Worm (Caenorhabditis elegans) whole organism, late embryonic: Measurements from ENCODE around the gene clec-140.

ENCODE experiments used
- C38D4.7 ChIP-seq: fragments of 200-800 bp; sonication (Bioruptor generic); optimal IDR thresholded peaks from 2 replicates; lab custom pipeline; 2018; ENCODE audit warnings: mild to moderate bottlenecking, missing genetic modification characterization, moderate library complexity, missing compliant biosample characterization
- F13H6.1 ChIP-seq: sonication (generic microtip); optimal IDR thresholded peaks from 2 replicates; lab custom pipeline; 2016; ENCODE audit warnings: missing genetic modification characterization, missing compliant biosample characterization
- K09A11.1 ChIP-seq: sonication (generic microtip); optimal IDR thresholded peaks from 2 replicates; lab custom pipeline; 2017; ENCODE audit warnings: antibody characterized with exemption, mild to moderate bottlenecking, missing genetic modification characterization, missing compliant biosample characterization; ENCODE audit not compliant: insufficient read depth
- T23F11.4 ChIP-seq: fragments of 200-800 bp; sonication (Bioruptor generic); optimal IDR thresholded peaks from 2 replicates; lab custom pipeline; 2018; ENCODE audit warnings: mild to moderate bottlenecking, missing genetic modification characterization, missing compliant biosample characterization
- ama-1 ChIP-seq: fragments of 150-350 bp; optimal IDR thresholded peaks from 2 replicates; lab custom pipeline; 2014
- ceh-14 ChIP-seq: sonication (generic microtip); optimal IDR thresholded peaks from 2 replicates; lab custom pipeline; 2016; ENCODE audit warnings: missing genotype, missing genetic modification characterization, missing compliant biosample characterization
- ceh-22 ChIP-seq: sonication (generic microtip); optimal IDR thresholded peaks from 2 replicates; lab custom pipeline; 2017; ENCODE audit warnings: missing biosample characterization, missing genetic modification characterization
- ceh-30 ChIP-seq: fragments of 150-350 bp; optimal IDR thresholded peaks from 2 replicates; lab custom pipeline; 2014; ENCODE audit warnings: missing biosample characterization, missing genetic modification characterization
- ceh-31 ChIP-seq: sonication (generic microtip); optimal IDR thresholded peaks from 2 replicates; lab custom pipeline; 2016; ENCODE audit warnings: missing genetic modification characterization, missing compliant biosample characterization
- ceh-45 ChIP-seq: fragments of 200-800 bp; sonication (Bioruptor generic); IDR thresholded peaks from 2 replicates; pipeline ENCODE4 v1.3.6; 2022; ENCODE audit warnings: missing genetic modification reagents, missing genetic modification characterization, missing compliant biosample characterization
- ceh-48 ChIP-seq: sonication (generic microtip); optimal IDR thresholded peaks from 2 replicates; lab custom pipeline; 2016; ENCODE audit warnings: missing genetic modification characterization, inconsistent platforms, missing compliant biosample characterization
- ceh-6 ChIP-seq: fragments of 200-800 bp; sonication (Bioruptor generic); optimal IDR thresholded peaks from 2 replicates; lab custom pipeline; 2018; ENCODE audit warnings: mild to moderate bottlenecking, missing genetic modification characterization, missing compliant biosample characterization
- ceh-9 ChIP-seq: sonication (generic microtip); optimal IDR thresholded peaks from 2 replicates; lab custom pipeline; 2016; ENCODE audit warnings: mild to moderate bottlenecking, missing genetic modification characterization, inconsistent platforms, missing compliant biosample characterization
- che-1 ChIP-seq: sonication (generic microtip); optimal IDR thresholded peaks from 2 replicates; lab custom pipeline; 2016; ENCODE audit warnings: mild to moderate bottlenecking, missing genetic modification characterization, missing compliant biosample characterization
- dmd-4 ChIP-seq: sonication (generic microtip); optimal IDR thresholded peaks from 2 replicates; lab custom pipeline; 2016; ENCODE audit warnings: borderline replicate concordance, missing genetic modification characterization, missing compliant biosample characterization
- dve-1 ChIP-seq: sonication (generic microtip); optimal IDR thresholded peaks from 2 replicates; lab custom pipeline; 2017; ENCODE audit warnings: antibody characterized with exemption, mild to moderate bottlenecking, missing genetic modification characterization, missing compliant biosample characterization
- elt-2 ChIP-seq: sonication (generic microtip); optimal IDR thresholded peaks from 2 replicates; lab custom pipeline; 2016; ENCODE audit warnings: missing genetic modification reagents, missing genetic modification characterization, missing compliant biosample characterization
- elt-4 ChIP-seq: sonication (generic microtip); optimal IDR thresholded peaks from 2 replicates; lab custom pipeline; 2016; ENCODE audit warnings: missing genetic modification characterization, missing compliant biosample characterization
- ets-4 ChIP-seq: sonication (generic microtip); optimal IDR thresholded peaks from 2 replicates; lab custom pipeline; 2016; ENCODE audit warnings: missing genetic modification characterization, missing compliant biosample characterization
- fax-1 ChIP-seq: sonication (generic microtip); optimal IDR thresholded peaks from 2 replicates; lab custom pipeline; 2016; ENCODE audit warnings: missing genotype, missing genetic modification characterization, missing compliant biosample characterization
- fkh-10 ChIP-seq: fragments of 150-350 bp; optimal IDR thresholded peaks from 2 replicates; lab custom pipeline; 2014; ENCODE audit warnings: missing biosample characterization, missing genetic modification reagents, missing genetic modification characterization
- fkh-6 ChIP-seq: sonication (generic microtip); optimal IDR thresholded peaks from 2 replicates; lab custom pipeline; 2016; ENCODE audit warnings: missing genetic modification characterization, missing compliant biosample characterization
- gmeb-2 ChIP-seq: sonication (generic microtip); optimal IDR thresholded peaks from 2 replicates; lab custom pipeline; 2016; ENCODE audit warnings: missing genetic modification characterization, inconsistent platforms, missing compliant biosample characterization
- hlh-13 ChIP-seq: fragments of 200-800 bp; sonication (Bioruptor generic); optimal IDR thresholded peaks from 2 replicates; lab custom pipeline; 2018; ENCODE audit warnings: mild to moderate bottlenecking, missing genetic modification characterization, missing compliant biosample characterization
- hlh-8 ChIP-seq: sonication (generic microtip); optimal IDR thresholded peaks from 2 replicates; lab custom pipeline; 2016; ENCODE audit warnings: missing genotype, missing genetic modification characterization, missing compliant biosample characterization
- lim-6 ChIP-seq: sonication (generic microtip); optimal IDR thresholded peaks from 2 replicates; lab custom pipeline; 2016; ENCODE audit warnings: missing genetic modification characterization, missing compliant biosample characterization
- npax-4 ChIP-seq: sonication (generic microtip); optimal IDR thresholded peaks from 2 replicates; lab custom pipeline; 2016; ENCODE audit warnings: missing genetic modification characterization, missing compliant biosample characterization
- odd-2 ChIP-seq: sonication (generic microtip); optimal IDR thresholded peaks from 2 replicates; lab custom pipeline; 2017; ENCODE audit warnings: antibody characterized with exemption, mild to moderate bottlenecking, missing genetic modification characterization, missing compliant biosample characterization
- pag-3 ChIP-seq: sonication (generic microtip); optimal IDR thresholded peaks from 2 replicates; lab custom pipeline; 2016; ENCODE audit warnings: missing compliant biosample characterization, missing genetic modification characterization, borderline replicate concordance
- pat-9 ChIP-seq: fragments of 200-800 bp; sonication (Bioruptor generic); optimal IDR thresholded peaks from 2 replicates; lab custom pipeline; 2018; ENCODE audit warnings: mild to moderate bottlenecking, missing genetic modification characterization, moderate library complexity, missing compliant biosample characterization
- pax-1 ChIP-seq: fragments of 150-350 bp; optimal IDR thresholded peaks from 2 replicates; lab custom pipeline; 2014; ENCODE audit warnings: missing biosample characterization, missing genetic modification characterization
- pha-4 ChIP-seq: fragments of 150-350 bp; optimal IDR thresholded peaks from 2 replicates; lab custom pipeline; 2018; ENCODE audit warnings: missing biosample characterization, missing genetic modification reagents, missing genetic modification characterization
- rnt-1 ChIP-seq: sonication (generic microtip); optimal IDR thresholded peaks from 2 replicates; lab custom pipeline; 2016; ENCODE audit warnings: missing genetic modification characterization, missing compliant biosample characterization
- sox-4 ChIP-seq: sonication (generic microtip); optimal IDR thresholded peaks from 2 replicates; lab custom pipeline; 2017; ENCODE audit warnings: mild to moderate bottlenecking, missing genetic modification characterization, inconsistent platforms, missing compliant biosample characterization
- syd-9 ChIP-seq: sonication (generic microtip); optimal IDR thresholded peaks from 2 replicates; lab custom pipeline; 2016; ENCODE audit warnings: mild to moderate bottlenecking, missing genetic modification characterization, moderate library complexity, missing compliant biosample characterization
- ttx-3 ChIP-seq: sonication (generic microtip); optimal IDR thresholded peaks from 2 replicates; lab custom pipeline; 2016; ENCODE audit warnings: missing genetic modification reagents, missing genetic modification characterization, missing compliant biosample characterization
- zip-5 ChIP-seq: sonication (generic microtip); optimal IDR thresholded peaks from 2 replicates; lab custom pipeline; 2016; ENCODE audit warnings: missing genetic modification characterization, missing compliant biosample characterization

The clec-140 gene

DNA sequence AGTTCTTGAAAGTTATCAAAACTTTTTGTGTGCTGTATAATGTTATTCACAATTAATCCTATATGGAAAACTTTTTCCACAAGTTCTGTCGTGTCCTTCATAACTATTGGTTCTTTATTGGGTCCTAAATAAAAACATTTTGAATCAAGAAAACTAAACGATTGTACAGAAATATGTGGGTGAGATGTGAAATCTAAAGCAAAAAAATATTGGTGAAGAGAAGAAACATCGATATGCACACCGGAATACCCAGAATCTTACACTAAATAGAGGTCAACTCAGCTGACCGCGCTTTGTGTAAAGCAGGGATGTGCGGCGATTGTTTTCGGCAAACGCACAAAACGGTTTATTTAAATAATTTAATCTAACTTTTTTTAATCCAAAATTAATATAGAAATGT, 11.6 kb upstream of the clec-140 start, which contains the start of gene T05A7.13:
Gene T05A7.13 (minus strand): TSS at position 101 of the 400 bp plus-strand sequence.
- no peak for TF ChIP-seq rnt-1
- no peak for TF ChIP-seq zip-5
- no peak for TF ChIP-seq dmd-4 (tag; lab: Kevin White, UChicago)
- no peak for TF ChIP-seq T23F11.4 (GFP tag; lab: Kevin White, UChicago)
- TF ChIP-seq fkh-6 = no peak
- TF ChIP-seq ceh-6 (GFP tag; lab: Kevin White, UChicago) = no peak
- TF ChIP-seq lim-6 (tag; lab: Kevin White, UChicago) = no peak
- no peak for TF ChIP-seq pag-3 (tag; lab: Kevin White, UChicago)

DNA sequence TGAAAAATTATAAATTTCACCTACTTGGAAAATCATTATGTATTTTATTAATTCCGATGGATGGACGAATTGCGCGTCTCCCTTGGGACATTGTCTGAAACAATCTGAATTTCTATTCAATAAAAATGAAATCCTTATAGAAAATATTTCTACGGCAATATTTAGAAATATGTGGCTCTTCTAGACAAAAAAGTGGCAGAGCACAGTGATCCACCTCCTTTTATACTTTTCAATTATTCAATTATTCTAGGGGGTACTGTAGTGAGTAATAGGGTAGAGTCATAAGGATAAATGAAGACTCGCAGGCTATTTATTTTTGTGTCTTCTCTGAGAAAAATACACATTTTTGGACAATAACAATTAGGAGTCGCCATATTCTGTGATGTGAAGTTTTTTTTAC, 9.7 kb upstream of the clec-140 start, which contains the start of gene T05A7.12:
Gene T05A7.12 (minus strand): TSS at position 101 of the 400 bp plus-strand sequence.
- TF ChIP-seq K09A11.1 (tag; lab: Kevin White, UChicago) (no peak), pat-9 (tag; lab: Kevin White, UChicago) (no peak)

DNA sequence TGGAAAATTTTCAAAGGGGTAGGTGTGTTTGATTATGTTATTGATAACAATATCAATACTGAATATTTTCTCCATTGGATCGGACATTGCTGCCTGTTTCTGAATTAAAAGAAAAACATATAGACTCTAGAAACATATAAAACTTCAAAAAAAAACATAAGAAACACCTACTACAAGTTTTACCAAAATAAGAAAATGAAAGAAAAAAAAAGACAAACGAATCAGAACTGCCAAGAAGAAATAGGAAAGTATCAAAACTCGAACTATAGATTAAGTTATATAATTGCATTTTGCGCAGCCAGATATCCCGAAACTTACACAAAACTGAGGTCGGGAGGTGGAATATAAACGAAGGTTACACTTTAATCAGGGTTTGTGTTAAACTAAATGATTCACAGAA, 7.5 kb upstream of the clec-140 start, which contains the start of gene T05A7.11:
Gene T05A7.11 (minus strand): TSS at position 101 of the 400 bp plus-strand sequence.
- TF ChIP-seq C38D4.7 (GFP tag; lab: Kevin White, UChicago) = no peak

DNA sequence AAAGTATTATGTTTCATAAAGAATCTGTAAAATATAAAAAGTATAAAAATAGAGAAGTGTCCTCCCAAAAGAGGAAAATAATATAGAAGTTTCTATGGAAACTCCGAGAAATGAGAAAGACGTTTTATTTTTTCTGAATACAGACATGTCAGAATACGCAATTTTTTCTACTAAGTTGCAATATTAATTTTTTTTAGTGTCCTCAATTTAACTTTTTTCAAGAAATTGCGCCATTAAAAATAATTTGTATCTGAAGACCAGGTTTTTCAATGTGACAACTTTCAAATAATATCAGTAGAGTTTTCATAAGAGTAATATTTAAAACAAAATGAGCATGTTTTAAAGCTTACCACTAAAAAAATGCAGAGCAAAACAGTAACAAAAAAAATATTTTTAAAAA, 5.3 kb upstream of the clec-140 start, which contains the start of gene fut-5:
Gene fut-5 (minus strand): TSS at position 101 of the 400 bp plus-strand sequence.
- TF ChIP-seq ceh-31 (tag; lab: Kevin White, UChicago) (no peak), odd-2 (no peak), che-1 (no peak), pha-4 (tag; lab: Kevin White, UChicago) (no peak), hlh-8 (tag; lab: Kevin White, UChicago) (no peak), ama-1 (no peak), ceh-22 (tag; lab: Kevin White, UChicago) (no peak), elt-2 (no peak), dve-1 (tag; lab: Kevin White, UChicago) (no peak), elt-4 (no peak), ceh-14 (tag; lab: Kevin White, UChicago) (no peak), ceh-48 (tag; lab: Kevin White, UChicago) (no peak), ceh-6 (GFP tag; lab: Kevin White, UChicago) (no peak), T23F11.4 (GFP tag; lab: Kevin White, UChicago) (no peak), ceh-9 (tag; lab: Kevin White, UChicago) (no peak), ceh-30 (tag; lab: Kevin White, UChicago) (no peak), K09A11.1 (tag; lab: Kevin White, UChicago) (no peak), gmeb-2 (tag; lab: Kevin White, UChicago) (no peak)

DNA sequence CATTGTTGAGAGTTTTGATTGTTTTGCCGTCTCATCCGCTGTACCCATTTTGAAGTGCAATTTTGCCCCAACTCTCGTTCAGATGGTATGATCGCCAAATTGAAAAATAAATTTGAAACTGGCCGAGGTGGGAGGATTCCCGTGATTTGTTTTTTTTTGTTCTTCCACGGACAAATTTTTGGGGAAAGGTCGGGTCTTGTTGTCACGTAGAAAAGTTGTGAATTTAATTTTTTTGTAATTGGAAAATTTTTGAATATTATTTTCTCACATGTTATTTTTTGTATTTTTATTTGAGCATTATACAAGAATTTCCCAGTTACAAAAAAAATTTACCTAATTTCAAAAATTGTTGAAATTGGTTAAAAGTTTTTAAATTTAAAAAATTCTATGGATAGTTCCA, 1.2 kb upstream of the clec-140 start, which contains the start of gene T05A7.6:
Gene T05A7.6 (minus strand): TSS at position 101 of the 400 bp plus-strand sequence.
- no peak for TF ChIP-seq ceh-31 (tag; lab: Kevin White, UChicago)
- TF ChIP-seq pax-1 (tag; lab: Kevin White, UChicago) = no peak
- TF ChIP-seq che-1 = no peak
- no peak for TF ChIP-seq ceh-48 (tag; lab: Kevin White, UChicago)
- no peak for TF ChIP-seq zip-5
- no peak for TF ChIP-seq hlh-13 (GFP tag; lab: Kevin White, UChicago)
- no peak for TF ChIP-seq pag-3 (tag; lab: Kevin White, UChicago)
- TF ChIP-seq syd-9 (tag; lab: Kevin White, UChicago) = no peak
- no peak for TF ChIP-seq sox-4 (tag; lab: Kevin White, UChicago)
- TF ChIP-seq npax-4 (tag; lab: Kevin White, UChicago) = no peak

DNA sequence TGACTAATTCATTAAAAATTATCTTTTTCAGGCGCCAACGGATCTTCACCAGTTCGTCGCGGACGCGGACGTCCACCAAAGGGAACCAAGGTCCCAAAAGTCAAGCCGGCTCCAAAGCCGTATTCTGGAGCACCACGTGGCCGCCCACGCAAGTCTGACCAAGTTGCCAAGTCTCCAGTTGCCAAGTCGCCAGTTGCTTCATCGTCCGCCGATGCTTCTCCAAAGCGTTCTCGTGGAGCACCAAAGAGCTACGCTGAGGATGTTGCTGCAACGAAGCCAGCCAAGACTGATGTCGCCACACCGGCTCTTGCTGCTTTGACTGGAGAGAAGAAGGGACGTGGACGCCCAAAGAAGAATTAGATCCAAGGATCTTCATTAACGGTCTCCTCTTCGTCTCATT, 382 bp downstream of the clec-140 start:
- TF ChIP-seq F13H6.1 (tag; lab: Kevin White, UChicago) (no peak), K09A11.1 (tag; lab: Kevin White, UChicago) (no peak), ttx-3 (tag; lab: Kevin White, UChicago) (no peak), elt-4 (no peak), fkh-10 (GFP tag; lab: Kevin White, UChicago) (no peak), fkh-6 (no peak), fax-1 (tag; lab: Kevin White, UChicago) (no peak), ets-4 (tag; lab: Kevin White, UChicago) (no peak), npax-4 (tag; lab: Kevin White, UChicago) (no peak), hlh-8 (tag; lab: Kevin White, UChicago) (no peak), ceh-45 (GFP tag; lab: Robert Waterston, UW) (no peak)
